Worm (Caenorhabditis elegans) whole organism, early embryonic: Measurements from ENCODE around the gene K01A2.5.

Source experiments
- B0310.2 ChIP-seq: sonication (generic microtip); optimal IDR thresholded peaks from 2 replicates; lab custom pipeline; 2016; ENCODE audit warnings: mild to moderate bottlenecking, missing genetic modification characterization, missing compliant biosample characterization
- F13C5.2 ChIP-seq: sonication (generic microtip); optimal IDR thresholded peaks from 2 replicates; lab custom pipeline; 2017; ENCODE audit warnings: mild to moderate bottlenecking, missing genetic modification characterization, inconsistent platforms, missing compliant biosample characterization
- aly-1 ChIP-seq: sonication (generic microtip); optimal IDR thresholded peaks from 2 replicates; lab custom pipeline; 2016; ENCODE audit warnings: missing genetic modification characterization, missing compliant biosample characterization
- ama-1 ChIP-seq: fragments of 150-350 bp; optimal IDR thresholded peaks from 2 replicates; lab custom pipeline; 2014
- ceh-13 ChIP-seq: fragments of 200-800 bp; sonication (Bioruptor generic); optimal IDR thresholded peaks from 2 replicates; lab custom pipeline; 2018; ENCODE audit warnings: mild to moderate bottlenecking, missing genetic modification characterization, missing compliant biosample characterization
- ceh-36 ChIP-seq: sonication (generic microtip); optimal IDR thresholded peaks from 2 replicates; lab custom pipeline; 2016; ENCODE audit warnings: missing genetic modification characterization, inconsistent platforms, missing compliant biosample characterization
- ets-7 ChIP-seq: sonication (generic microtip); optimal IDR thresholded peaks from 2 replicates; lab custom pipeline; 2016; ENCODE audit warnings: missing genotype, missing genetic modification characterization, missing compliant biosample characterization
- flt-1 ChIP-seq: fragments of 200-800 bp; sonication (Bioruptor generic); IDR thresholded peaks from 2 replicates; pipeline ENCODE4 v1.3.6; 2022; ENCODE audit warnings: missing genetic modification characterization, missing compliant biosample characterization
- hmbx-1 ChIP-seq: sonication (generic microtip); optimal IDR thresholded peaks from 2 replicates; lab custom pipeline; 2016; ENCODE audit warnings: mild to moderate bottlenecking, missing genetic modification characterization, missing compliant biosample characterization
- hmg-4 ChIP-seq: fragments of 200-800 bp; sonication (Bioruptor generic); optimal IDR thresholded peaks from 2 replicates; lab custom pipeline; 2018; ENCODE audit warnings: mild to moderate bottlenecking, missing genetic modification characterization, missing compliant biosample characterization
- hnd-1 ChIP-seq: sonication (generic microtip); optimal IDR thresholded peaks from 2 replicates; lab custom pipeline; 2016; ENCODE audit warnings: missing genetic modification characterization, missing compliant biosample characterization
- pes-1 ChIP-seq: fragments of 200-800 bp; sonication (Bioruptor generic); IDR thresholded peaks from 2 replicates; pipeline ENCODE4 v1.3.6; 2022; ENCODE audit warnings: missing genetic modification reagents, missing genetic modification characterization, missing compliant biosample characterization
- scrt-1 ChIP-seq: fragments of 200-800 bp; sonication (Bioruptor generic); IDR thresholded peaks from 2 replicates; pipeline ENCODE4 v1.3.6; 2022; ENCODE audit warnings: missing genetic modification characterization, missing compliant biosample characterization
- sea-1 ChIP-seq: fragments of 200-800 bp; sonication (Bioruptor generic); conservative IDR thresholded peaks from 2 replicates; pipeline ENCODE4 v1.3.6; 2022; ENCODE audit warnings: missing genetic modification characterization, missing compliant biosample characterization
- tbx-11 ChIP-seq: fragments of 200-800 bp; sonication (Bioruptor generic); IDR thresholded peaks from 2 replicates; pipeline ENCODE4 v1.3.6; 2022; ENCODE audit warnings: missing genetic modification characterization, missing compliant biosample characterization
- tbx-37 ChIP-seq: fragments of 200-800 bp; sonication (Bioruptor generic); conservative IDR thresholded peaks from 2 replicates; pipeline ENCODE4 v1.3.6; 2022; ENCODE audit warnings: missing genetic modification reagents, missing genetic modification characterization, missing compliant biosample characterization
- tra-4 ChIP-seq: sonication (generic microtip); optimal IDR thresholded peaks from 2 replicates; lab custom pipeline; 2017; ENCODE audit warnings: missing genetic modification characterization, missing compliant biosample characterization

Gene K01A2.5

DNA sequence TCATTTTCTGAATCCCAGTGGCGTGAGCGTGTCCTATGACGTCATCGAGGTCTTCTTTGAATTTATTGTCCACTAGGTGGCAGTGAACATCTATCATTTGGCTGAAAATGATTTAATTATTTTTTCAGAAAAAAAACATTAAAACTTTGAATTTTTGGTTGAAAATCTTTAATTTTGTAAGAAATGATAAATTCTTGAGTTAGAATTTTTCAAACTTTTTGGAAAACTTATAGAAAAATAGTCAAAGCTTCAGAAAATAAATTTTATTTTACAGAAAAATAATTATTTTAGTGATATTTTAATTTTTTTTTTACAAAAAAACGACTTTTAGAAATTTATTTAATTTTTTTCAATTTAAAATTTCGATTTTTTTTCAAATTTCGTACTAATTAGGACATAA, 22.4 kb upstream of the K01A2.5 start, which contains the start of gene B0432.8:
TSS of gene B0432.8 (minus strand) at position 101 of the 400 bp plus-strand sequence.
- TF ChIP-seq ets-7 (tag; lab: Kevin White, UChicago) (no peak), ceh-36 (no peak), scrt-1 (GFP tag; lab: Robert Waterston, UW) (no peak), sea-1 (no peak), flt-1 (GFP tag; lab: Robert Waterston, UW) (no peak), aly-1 (tag; lab: Kevin White, UChicago) (no peak), F13C5.2 (tag; lab: Kevin White, UChicago) (no peak), tbx-11 (GFP tag; lab: Robert Waterston, UW) (no peak), hmbx-1 (tag; lab: Kevin White, UChicago) (no peak), tra-4 (tag; lab: Kevin White, UChicago) (no peak), ceh-13 (GFP tag; lab: Kevin White, UChicago) (no peak), B0310.2 (tag; lab: Kevin White, UChicago) (no peak), pes-1 (GFP tag; lab: Robert Waterston, UW) (no peak), tbx-37 (GFP tag; lab: Robert Waterston, UW) (no peak), hmg-4 (no peak), ama-1 (lab: Kevin White, UChicago) (no peak), hnd-1 (tag; lab: Kevin White, UChicago) (no peak)

DNA sequence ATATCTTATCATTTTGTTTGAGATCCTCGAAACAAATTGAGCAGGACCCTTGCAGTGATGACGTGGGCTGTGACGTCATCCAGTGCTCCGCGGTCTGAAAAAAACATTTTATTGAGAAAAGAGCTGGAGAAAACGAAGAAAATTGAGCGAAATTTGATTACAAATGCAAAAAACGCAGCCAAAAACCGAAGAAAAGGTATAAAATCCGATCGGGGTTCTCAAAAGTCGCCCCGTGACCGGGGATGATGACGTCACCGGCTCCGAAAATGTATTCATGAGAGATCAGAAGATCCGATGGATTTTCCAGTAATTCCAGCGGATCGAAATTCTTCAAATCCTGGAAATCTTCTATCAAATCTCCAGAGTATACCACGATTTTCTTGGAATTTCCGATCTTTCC, 18.6 kb upstream of the K01A2.5 start, which contains the start of gene trul-1:
TSS of gene trul-1 (minus strand) at position 101 of the 400 bp plus-strand sequence.
- no peak for TF ChIP-seq tbx-11 (GFP tag; lab: Robert Waterston, UW)
- no peak for TF ChIP-seq ets-7 (tag; lab: Kevin White, UChicago)
- TF ChIP-seq hmg-4: no peak
- TF ChIP-seq B0310.2 (tag; lab: Kevin White, UChicago): no peak
- TF ChIP-seq hmbx-1 (tag; lab: Kevin White, UChicago): no peak
- TF ChIP-seq tra-4 (tag; lab: Kevin White, UChicago): no peak
- TF ChIP-seq tbx-37 (GFP tag; lab: Robert Waterston, UW): no peak
- no peak for TF ChIP-seq scrt-1 (GFP tag; lab: Robert Waterston, UW)
- TF ChIP-seq hnd-1 (tag; lab: Kevin White, UChicago): no peak
- TF ChIP-seq ceh-13 (GFP tag; lab: Kevin White, UChicago): no peak
- TF ChIP-seq pes-1 (GFP tag; lab: Robert Waterston, UW): no peak
- TF ChIP-seq aly-1 (tag; lab: Kevin White, UChicago): no peak
- TF ChIP-seq ama-1 (lab: Kevin White, UChicago): no peak
- no peak for TF ChIP-seq F13C5.2 (tag; lab: Kevin White, UChicago)
- no peak for TF ChIP-seq ceh-36
- no peak for TF ChIP-seq flt-1 (GFP tag; lab: Robert Waterston, UW)
- TF ChIP-seq sea-1: no peak

DNA sequence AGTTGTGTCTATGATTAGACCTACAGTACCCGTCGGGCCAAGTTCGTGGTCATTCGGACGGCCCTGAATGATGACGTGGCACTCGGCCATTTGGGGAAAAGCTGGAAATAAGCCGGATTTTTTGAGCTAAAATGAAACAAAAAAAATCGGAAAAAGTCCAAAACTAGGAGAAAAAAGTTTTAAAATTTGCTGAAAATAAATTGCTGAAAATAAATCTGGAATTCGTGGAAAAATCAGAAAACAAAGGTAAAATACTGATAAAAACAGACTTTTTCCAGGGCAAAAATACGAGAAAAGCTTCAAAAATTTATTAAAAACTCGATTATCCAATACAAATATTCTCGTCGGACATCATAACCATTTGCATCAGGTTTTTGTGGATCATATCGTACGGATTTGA, 17.5 kb upstream of the K01A2.5 start, which contains the start of gene B0432.9:
TSS of gene B0432.9 (minus strand) at position 101 of the 400 bp plus-strand sequence.
- TF ChIP-seq hnd-1 (tag; lab: Kevin White, UChicago): no peak
- no peak for TF ChIP-seq ceh-36
- TF ChIP-seq tbx-37 (GFP tag; lab: Robert Waterston, UW): no peak
- TF ChIP-seq flt-1 (GFP tag; lab: Robert Waterston, UW): no peak
- TF ChIP-seq B0310.2 (tag; lab: Kevin White, UChicago): no peak
- TF ChIP-seq pes-1 (GFP tag; lab: Robert Waterston, UW): no peak
- no peak for TF ChIP-seq sea-1
- TF ChIP-seq tbx-11 (GFP tag; lab: Robert Waterston, UW): no peak
- no peak for TF ChIP-seq aly-1 (tag; lab: Kevin White, UChicago)
- TF ChIP-seq ets-7 (tag; lab: Kevin White, UChicago): no peak
- no peak for TF ChIP-seq ama-1 (lab: Kevin White, UChicago)

DNA sequence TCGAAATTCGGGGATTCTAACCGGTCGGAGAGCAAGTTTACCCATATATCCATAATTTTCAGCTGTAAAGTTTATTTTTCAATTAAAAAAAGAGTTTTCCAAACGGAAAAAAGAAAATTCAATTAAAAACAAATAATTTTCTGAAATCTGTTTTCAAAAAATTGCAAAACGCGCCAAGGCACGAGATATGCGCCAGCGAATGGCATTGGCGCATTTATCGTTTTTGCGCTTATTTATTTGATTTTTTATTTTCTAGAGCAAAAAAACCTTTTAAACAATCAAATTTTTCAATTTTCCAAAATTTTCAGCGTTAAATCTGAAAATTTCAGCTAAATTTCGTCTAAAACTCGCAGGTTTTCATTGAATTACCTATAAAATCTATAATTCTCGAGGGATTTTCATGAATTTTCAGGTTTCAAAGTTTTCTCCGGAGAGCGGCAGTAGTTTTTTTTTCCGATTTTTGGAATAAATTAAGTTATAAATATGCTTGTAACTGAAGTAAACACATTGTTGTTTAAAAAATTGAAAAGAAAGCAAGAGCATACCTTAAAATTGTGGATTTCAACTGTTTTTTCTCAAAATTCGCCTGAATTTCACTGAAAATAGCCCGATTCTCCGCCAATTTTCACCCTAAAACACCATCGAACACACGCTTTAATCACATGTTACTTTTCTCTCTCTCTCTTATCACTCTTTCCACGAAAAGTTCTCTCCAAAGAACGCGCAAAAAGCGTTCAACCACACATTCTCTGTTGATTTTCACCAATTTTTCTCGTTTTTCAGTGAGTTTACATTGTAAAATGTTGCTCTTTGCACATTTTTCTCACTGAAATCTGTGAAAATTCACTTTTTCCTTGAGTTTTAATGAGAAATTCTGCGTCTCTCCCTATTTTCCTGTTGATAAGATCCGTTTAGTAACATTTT, 15.2 kb upstream of the K01A2.5 start, which contains the start of gene B0432.10:
TSS of gene B0432.10 (minus strand) at position 649 of the 924 bp plus-strand sequence.
- TF ChIP-seq ceh-13 (GFP tag; lab: Kevin White, UChicago) (no peak), B0310.2 (tag; lab: Kevin White, UChicago) (no peak), sea-1 (no peak), aly-1 (tag; lab: Kevin White, UChicago) (no peak), pes-1 (GFP tag; lab: Robert Waterston, UW) (no peak), tbx-11 (GFP tag; lab: Robert Waterston, UW) (no peak), flt-1 (GFP tag; lab: Robert Waterston, UW) (no peak), ama-1 (lab: Kevin White, UChicago) (no peak), tra-4 (tag; lab: Kevin White, UChicago) (no peak), tbx-37 (GFP tag; lab: Robert Waterston, UW) (no peak), hnd-1 (tag; lab: Kevin White, UChicago) (no peak), ets-7 (tag; lab: Kevin White, UChicago) (no peak), ceh-36 (no peak), F13C5.2 (tag; lab: Kevin White, UChicago) (no peak), scrt-1 (GFP tag; lab: Robert Waterston, UW) (no peak), hmbx-1 (tag; lab: Kevin White, UChicago) (no peak), hmg-4 (no peak)

DNA sequence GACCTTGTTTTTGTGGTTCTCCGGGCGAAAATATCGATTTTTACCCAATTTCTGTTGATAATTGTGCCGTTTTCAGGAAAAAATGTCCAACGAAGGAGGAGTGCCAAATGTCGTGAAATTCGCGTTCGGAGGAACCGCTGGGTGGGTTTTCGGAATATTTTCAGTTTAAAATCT, 14.6 kb upstream of the K01A2.5 start, which contains the start of gene misc-1:
TSS of gene misc-1 (plus strand) at position 75 of the 174 bp plus-strand sequence.
- TF ChIP-seq aly-1 (tag; lab: Kevin White, UChicago) (no peak), ama-1 (lab: Kevin White, UChicago) (no peak), tra-4 (tag; lab: Kevin White, UChicago) (no peak)

DNA sequence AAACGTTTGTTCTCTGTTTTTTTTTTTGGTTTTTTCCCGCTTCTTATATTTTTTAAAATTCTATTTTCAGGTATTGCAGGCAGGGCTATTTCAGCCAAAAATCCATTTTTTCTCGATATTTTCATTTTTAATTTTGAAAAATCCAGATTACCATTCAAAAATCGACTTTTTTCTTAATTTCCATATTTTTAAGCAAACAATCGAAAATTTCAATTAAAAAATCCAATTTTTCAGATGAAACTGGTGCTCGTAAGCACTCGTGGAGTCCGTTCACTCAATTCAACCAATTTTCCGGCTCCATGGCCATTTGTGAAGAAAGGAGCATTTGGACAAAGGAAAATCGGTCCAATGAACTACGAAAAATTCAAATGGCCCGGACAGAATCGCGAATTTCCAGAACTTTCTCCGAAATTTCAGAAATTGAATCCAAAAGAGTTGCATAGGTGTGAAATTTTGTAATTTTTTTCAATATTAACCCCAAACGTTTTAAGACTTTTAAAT, 12.3 kb upstream of the K01A2.5 start, which contains the start of gene mrpl-41:
TSS of gene mrpl-41 (plus strand) at position 235 of the 501 bp plus-strand sequence.
- TF ChIP-seq tbx-11 (GFP tag; lab: Robert Waterston, UW) (no peak), sea-1 (no peak), F13C5.2 (tag; lab: Kevin White, UChicago) (no peak), ama-1 (lab: Kevin White, UChicago) (no peak), flt-1 (GFP tag; lab: Robert Waterston, UW) (no peak), hmbx-1 (tag; lab: Kevin White, UChicago) (no peak), scrt-1 (GFP tag; lab: Robert Waterston, UW) (no peak), hnd-1 (tag; lab: Kevin White, UChicago) (no peak), B0310.2 (tag; lab: Kevin White, UChicago) (no peak), tbx-37 (GFP tag; lab: Robert Waterston, UW) (no peak)
